Fruit fly (Drosophila melanogaster) whole organism, embryonic: ENCODE data around the gene Frmd5.
A peak's percentile ranks its signal among the peaks of the same experiment; 100 is the strongest.

ENCODE experiments used
- ATbp ChIP-seq: fragments of 200-800 bp; sonication (Bioruptor generic); optimal IDR thresholded peaks from 2 replicates; lab custom pipeline; 2017; ENCODE audit warnings: missing biosample characterization, mild to moderate bottlenecking, missing genetic modification characterization, missing genetic modification reagents
- Atf6 ChIP-seq: fragments of 200-800 bp; sonication (Bioruptor generic); IDR thresholded peaks from 2 replicates; pipeline ENCODE4 v1.3.6; 2022; ENCODE audit warnings: missing biosample characterization, missing genetic modification characterization
- CG1024 ChIP-seq: fragments of 200-800 bp; sonication (Bioruptor generic); IDR thresholded peaks from 2 replicates; pipeline ENCODE4 v1.3.6; 2022; ENCODE audit warnings: missing biosample characterization, missing genetic modification characterization
- CG10431 ChIP-seq: fragments of 200-800 bp; sonication (Bioruptor generic); optimal IDR thresholded peaks from 3 replicates; lab custom pipeline; 2018; ENCODE audit warnings: missing biosample characterization, mild to moderate bottlenecking, missing genetic modification characterization
- CG11695 ChIP-seq: fragments of 200-800 bp; sonication (Bioruptor generic); IDR thresholded peaks from 3 replicates; pipeline ENCODE4 v1.3.6; 2022; ENCODE audit warnings: missing biosample characterization, missing genetic modification characterization
- CG12071 ChIP-seq: fragments of 200-800 bp; sonication (Bioruptor generic); optimal IDR thresholded peaks from 3 replicates; lab custom pipeline; 2018; ENCODE audit warnings: missing biosample characterization, mild to moderate bottlenecking, missing genetic modification characterization
- CG12236 ChIP-seq: fragments of 200-800 bp; sonication (Bioruptor generic); optimal IDR thresholded peaks from 2 replicates; lab custom pipeline; 2016; ENCODE audit warnings: missing biosample characterization, missing genetic modification characterization
- CG12299 ChIP-seq: fragments of 200-800 bp; sonication (Bioruptor generic); optimal IDR thresholded peaks from 2 replicates; lab custom pipeline; 2018; ENCODE audit warnings: missing biosample characterization, mild to moderate bottlenecking, missing genetic modification characterization
- CG13287 ChIP-seq: fragments of 200-800 bp; sonication (Bioruptor generic); IDR thresholded peaks from 2 replicates; pipeline ENCODE4 v1.3.6; 2022; ENCODE audit warnings: missing biosample characterization, missing genetic modification characterization; ENCODE audit not compliant: partially characterized antibody
- CG13296 ChIP-seq: fragments of 200-800 bp; sonication (Bioruptor generic); optimal IDR thresholded peaks from 3 replicates; lab custom pipeline; 2018; ENCODE audit warnings: missing biosample characterization, mild to moderate bottlenecking, missing genetic modification characterization
- CG15011 ChIP-seq: fragments of 200-800 bp; sonication (Bioruptor generic); optimal IDR thresholded peaks from 3 replicates; lab custom pipeline; 2018; ENCODE audit warnings: missing biosample characterization, mild to moderate bottlenecking, missing genetic modification characterization
- CG16863 ChIP-seq: fragments of 200-800 bp; sonication (Bioruptor generic); optimal IDR thresholded peaks from 3 replicates; lab custom pipeline; 2016; ENCODE audit warnings: missing biosample characterization, missing genetic modification characterization
- CG18764 ChIP-seq: fragments of 200-800 bp; sonication (Bioruptor generic); optimal IDR thresholded peaks from 3 replicates; lab custom pipeline; 2016; ENCODE audit warnings: missing biosample characterization, missing genetic modification characterization
- CG31365 ChIP-seq: fragments of 200-800 bp; sonication (Bioruptor generic); optimal IDR thresholded peaks from 2 replicates; lab custom pipeline; 2018; ENCODE audit warnings: missing biosample characterization, mild to moderate bottlenecking, missing genetic modification characterization
- CG3995 ChIP-seq: fragments of 200-800 bp; sonication (Bioruptor generic); optimal IDR thresholded peaks from 3 replicates; lab custom pipeline; 2016; ENCODE audit warnings: missing biosample characterization, missing genetic modification characterization
- CG5245 ChIP-seq: fragments of 200-800 bp; sonication (Bioruptor generic); optimal IDR thresholded peaks from 3 replicates; lab custom pipeline; 2016; ENCODE audit warnings: missing biosample characterization, missing genetic modification characterization
- CG6683 ChIP-seq: fragments of 200-800 bp; sonication (Bioruptor generic); optimal IDR thresholded peaks from 2 replicates; lab custom pipeline; 2017; ENCODE audit warnings: missing biosample characterization, mild to moderate bottlenecking, missing genetic modification characterization, missing genetic modification reagents
- CG7372 ChIP-seq: fragments of 200-800 bp; sonication (Bioruptor generic); IDR thresholded peaks from 2 replicates; pipeline ENCODE4 v1.3.6; 2022; ENCODE audit warnings: missing biosample characterization, missing genetic modification characterization
- CG7963 ChIP-seq: fragments of 200-800 bp; sonication (Bioruptor generic); IDR thresholded peaks from 3 replicates; pipeline ENCODE4 v1.3.6; 2022; ENCODE audit warnings: missing biosample characterization, missing genetic modification characterization; ENCODE audit not compliant: partially characterized antibody
- CG8388 ChIP-seq: fragments of 200-800 bp; sonication (Bioruptor generic); optimal IDR thresholded peaks from 2 replicates; lab custom pipeline; 2019; ENCODE audit warnings: missing biosample characterization, mild to moderate bottlenecking, missing genetic modification characterization, moderate library complexity
- CG9437 ChIP-seq: fragments of 200-800 bp; sonication (Bioruptor generic); optimal IDR thresholded peaks from 2 replicates; lab custom pipeline; 2018; ENCODE audit warnings: missing biosample characterization, mild to moderate bottlenecking, missing genetic modification characterization
- CrebB ChIP-seq: fragments of 200-800 bp; sonication (Bioruptor generic); optimal IDR thresholded peaks from 3 replicates; lab custom pipeline; 2018; ENCODE audit warnings: missing biosample characterization, mild to moderate bottlenecking, missing genetic modification characterization
- Dref ChIP-seq: fragments of 200-800 bp; sonication (Bioruptor generic); IDR thresholded peaks from 2 replicates; pipeline ENCODE4 v1.3.6; 2022; ENCODE audit warnings: missing biosample characterization, missing genetic modification characterization
- E2f2 ChIP-seq: fragments of 200-800 bp; sonication (Bioruptor generic); IDR thresholded peaks from 2 replicates; pipeline ENCODE4 v1.3.6; 2022; ENCODE audit warnings: missing biosample characterization, missing genetic modification characterization
- ERR ChIP-seq: fragments of 200-800 bp; sonication (Bioruptor generic); optimal IDR thresholded peaks from 2 replicates; lab custom pipeline; 2016; ENCODE audit warnings: missing biosample characterization, missing genetic modification characterization
- Fer1 ChIP-seq: fragments of 200-800 bp; sonication (Bioruptor generic); optimal IDR thresholded peaks from 2 replicates; lab custom pipeline; 2017; ENCODE audit warnings: missing biosample characterization, mild to moderate bottlenecking, missing genetic modification characterization
- HLH4C ChIP-seq: fragments of 200-800 bp; sonication (Bioruptor generic); IDR thresholded peaks from 3 replicates; pipeline ENCODE4 v1.3.6; 2022; ENCODE audit warnings: missing biosample characterization, missing genetic modification characterization; ENCODE audit not compliant: partially characterized antibody
- Hmx ChIP-seq: fragments of 200-800 bp; sonication (Bioruptor generic); optimal IDR thresholded peaks from 2 replicates; lab custom pipeline; 2016; ENCODE audit warnings: missing biosample characterization, missing genetic modification characterization
- Hr78 ChIP-seq, 2 experiments: fragments of 200-800 bp in 1 of 2; fragments of >200 bp in 1 of 2; sonication (Bioruptor generic) in 1 of 2; optimal IDR thresholded peaks; 2 replicates each; lab custom pipeline; 2017 to 2019; ENCODE audit warnings: missing biosample characterization in 2 of 2, missing genetic modification characterization in 2 of 2, mild to moderate bottlenecking in 1 of 2, moderate library complexity in 1 of 2
- Nf-YB ChIP-seq: fragments of 200-800 bp; sonication (Bioruptor generic); optimal IDR thresholded peaks from 3 replicates; lab custom pipeline; 2019; ENCODE audit warnings: missing biosample characterization, mild to moderate bottlenecking, missing genetic modification characterization, moderate library complexity
- Optix ChIP-seq: fragments of 200-800 bp; sonication (Bioruptor generic); IDR thresholded peaks from 3 replicates; pipeline ENCODE4 v1.3.6; 2022; ENCODE audit warnings: missing biosample characterization, missing genetic modification characterization
- Rfx ChIP-seq: fragments of 200-800 bp; sonication (Bioruptor generic); IDR thresholded peaks from 2 replicates; pipeline ENCODE4 v1.3.6; 2022; ENCODE audit warnings: missing biosample characterization, missing genetic modification characterization
- Xbp1 ChIP-seq: fragments of 200-800 bp; sonication (Bioruptor generic); optimal IDR thresholded peaks from 3 replicates; lab custom pipeline; 2016; ENCODE audit warnings: missing biosample characterization, mild to moderate bottlenecking, missing genetic modification characterization
- ac ChIP-seq: fragments of 200-800 bp; sonication (Bioruptor generic); optimal IDR thresholded peaks from 3 replicates; lab custom pipeline; 2017; ENCODE audit warnings: missing biosample characterization, mild to moderate bottlenecking, missing genetic modification characterization
- chinmo ChIP-seq: fragments of 200-800 bp; sonication (Bioruptor generic); IDR thresholded peaks from 4 replicates; pipeline ENCODE4 v1.3.6; 2022; ENCODE audit warnings: missing biosample characterization, missing genetic modification characterization; ENCODE audit not compliant: partially characterized antibody
- chn ChIP-seq: fragments of 200-800 bp; sonication (Bioruptor generic); optimal IDR thresholded peaks from 2 replicates; lab custom pipeline; 2016; ENCODE audit warnings: missing biosample characterization, missing genetic modification characterization
- dimm ChIP-seq: fragments of 200-800 bp; sonication (Bioruptor generic); IDR thresholded peaks from 2 replicates; pipeline ENCODE4 v1.3.6; 2022; ENCODE audit warnings: missing biosample characterization, missing genetic modification characterization
- esg ChIP-seq: fragments of 200-800 bp; sonication (Bioruptor generic); conservative IDR thresholded peaks from 2 replicates; pipeline ENCODE4 v1.3.6; 2022; ENCODE audit warnings: missing biosample characterization, missing genetic modification characterization
- fd64A ChIP-seq: fragments of 200-800 bp; sonication (Bioruptor generic); optimal IDR thresholded peaks from 3 replicates; lab custom pipeline; 2018; ENCODE audit warnings: missing biosample characterization, mild to moderate bottlenecking, missing genetic modification characterization
- grau ChIP-seq: fragments of 200-800 bp; optimal IDR thresholded peaks from 3 replicates; lab custom pipeline; 2019; ENCODE audit warnings: missing biosample characterization, mild to moderate bottlenecking, missing genetic modification characterization, moderate library complexity
- gro ChIP-seq: fragments of 200-800 bp; sonication (Bioruptor generic); optimal IDR thresholded peaks from 2 replicates; lab custom pipeline; 2016; ENCODE audit warnings: missing biosample characterization, missing genetic modification characterization
- ham ChIP-seq: fragments of 200-800 bp; sonication (Bioruptor generic); IDR thresholded peaks from 2 replicates; pipeline ENCODE4 v1.3.6; 2022; ENCODE audit warnings: missing biosample characterization, missing genetic modification characterization
- kay ChIP-seq: fragments of 200-800 bp; sonication (Bioruptor generic); optimal IDR thresholded peaks from 2 replicates; lab custom pipeline; 2016; ENCODE audit warnings: missing biosample characterization, missing genetic modification characterization
- klu ChIP-seq: fragments of 200-800 bp; sonication (Bioruptor generic); IDR thresholded peaks from 2 replicates; pipeline ENCODE4 v1.3.6; 2022; ENCODE audit warnings: missing biosample characterization, missing genetic modification characterization
- onecut ChIP-seq: fragments of 200-800 bp; sonication (Bioruptor generic); IDR thresholded peaks from 2 replicates; pipeline ENCODE4 v1.3.6; 2022; ENCODE audit warnings: missing biosample characterization, missing genetic modification characterization
- sisA ChIP-seq: fragments of 200-800 bp; sonication (Bioruptor generic); IDR thresholded peaks from 2 replicates; pipeline ENCODE4 v1.3.6; 2022; ENCODE audit warnings: missing biosample characterization, missing genetic modification characterization
- sna ChIP-seq: fragments of 200-800 bp; sonication (Bioruptor generic); IDR thresholded peaks from 2 replicates; pipeline ENCODE4 v1.3.6; 2022; ENCODE audit warnings: missing biosample characterization, missing genetic modification characterization; ENCODE audit not compliant: partially characterized antibody
- sug ChIP-seq: fragments of 200-800 bp; optimal IDR thresholded peaks from 2 replicates; lab custom pipeline; 2019; ENCODE audit warnings: missing biosample characterization, mild to moderate bottlenecking, missing genetic modification characterization, moderate library complexity
- tap ChIP-seq: fragments of 200-800 bp; optimal IDR thresholded peaks from 3 replicates; lab custom pipeline; 2019; ENCODE audit warnings: missing biosample characterization, mild to moderate bottlenecking, missing genetic modification characterization, moderate library complexity
- usp ChIP-seq: fragments of >200 bp; optimal IDR thresholded peaks from 2 replicates; lab custom pipeline; 2017; ENCODE audit warnings: missing biosample characterization, missing genetic modification characterization

The Frmd5 gene

dm6 chr2L:10386208-10386805 is 42.1 kb downstream of the Frmd5 start, which contains the start of the genes Cdk1 and mRpS7 (continued):
- TF ChIP-seq CG13287 (no peak), E2f2 (GFP tag; lab: Robert Waterston, UW) (peak; percentile 82), Fer1 (GFP tag; lab: Kevin White, UChicago) (peak; percentile 32), CG12236 (GFP tag; lab: Kevin White, UChicago) (no peak), CG13296 (GFP tag; lab: Kevin White, UChicago) (peak; percentile 54), CG18764 (GFP tag; lab: Kevin White, UChicago) (no peak), Nf-YB (GFP tag; lab: Kevin White, UChicago) (peak; percentile 51), CG11695 (GFP tag; lab: Robert Waterston, UW) (peak; percentile 70), Atf6 (GFP tag; lab: Robert Waterston, UW) (peak; percentile 79), CrebB (no peak), CG15011 (GFP tag; lab: Kevin White, UChicago) (peak; percentile 41), sug (tag; lab: Kevin White, UChicago) (peak; percentile 65), CG8388 (GFP tag; lab: Kevin White, UChicago) (peak; percentile 79), CG10431 (GFP tag; lab: Kevin White, UChicago) (no peak), CG1024 (GFP tag; lab: Robert Waterston, UW) (peak; percentile 69; the same call in 1 of the 2 replicates), CG7963 (GFP tag; lab: Robert Waterston, UW) (no peak), chn (GFP tag; lab: Kevin White, UChicago) (peak; percentile 44), Rfx (peak; percentile 70), CG5245 (GFP tag; lab: Kevin White, UChicago) (peak; percentile 30), grau (peak; percentile 81), HLH4C (GFP tag; lab: Robert Waterston, UW) (no peak), esg (GFP tag; lab: Robert Waterston, UW) (peak; percentile 66), ham (no peak), ERR (GFP tag; lab: Kevin White, UChicago) (no peak), klu (GFP tag; lab: Robert Waterston, UW) (no peak; the same call in 1 of the 2 replicates), CG3995 (peak; percentile 4), ATbp (GFP tag; lab: Kevin White, UChicago) (no peak), CG7372 (GFP tag; lab: Robert Waterston, UW) (peak; percentile 65), CG6683 (GFP tag; lab: Kevin White, UChicago) (no peak), chinmo (GFP tag; lab: Robert Waterston, UW) (no peak), ac (GFP tag; lab: Kevin White, UChicago) (no peak), sisA (GFP tag; lab: Robert Waterston, UW) (peak; percentile 38; the same call in 1 of the 2 replicates), CG31365 (tag; lab: Kevin White, UChicago) (no peak), onecut (GFP tag; lab: Robert Waterston, UW) (0 out of 2 replicates have a peak, but pooled peaks have one; percentile 12), CG12299 (peak; percentile 32), Xbp1 (GFP tag; lab: Kevin White, UChicago) (peak; percentile 77), Hr78 (GFP tag; optimal IDR thresholded peaks at IDR 0.05; lab: Kevin White, UChicago) (no peak), CG12071 (GFP tag; lab: Kevin White, UChicago) (no peak), fd64A (GFP tag; lab: Kevin White, UChicago) (no peak), Hmx (GFP tag; lab: Kevin White, UChicago) (peak; percentile 37), tap (peak; percentile 61), gro (GFP tag; lab: Kevin White, UChicago) (no peak), Optix (no peak), dimm (GFP tag; lab: Robert Waterston, UW) (no peak), CG16863 (GFP tag; lab: Kevin White, UChicago) (peak; percentile 71), kay (no peak), CG9437 (GFP tag; lab: Kevin White, UChicago) (peak; percentile 80), sna (GFP tag; lab: Robert Waterston, UW) (no peak), Dref (no peak), usp (GFP tag; lab: Kevin White, UChicago) (no peak)
